Fruit fly (Drosophila melanogaster): ENCODE data around the gene NimB4.

- TF ChIP-seq CG8478 (optimal IDR thresholded peaks at IDR 0.05) (no peak), CTCF (optimal IDR thresholded peaks at IDR 0.05) (no peak)
Observed at dm6 chr2L:13925699-13926098, 44.1 kb downstream of the NimB4 start.

Data from S2 (cell line).